Fruit fly (Drosophila melanogaster) whole organism, embryonic: Measurements from ENCODE around the gene fal.

Experiments used
- Ada2b ChIP-seq: fragments of 200-800 bp; sonication (Bioruptor generic); IDR thresholded peaks from 2 replicates; pipeline ENCODE4 v1.3.6; 2022; ENCODE audit warnings: missing biosample characterization, missing genetic modification characterization
- CG10274 ChIP-seq: fragments of 200-800 bp; sonication (Bioruptor generic); optimal IDR thresholded peaks from 3 replicates; lab custom pipeline; 2017; ENCODE audit warnings: missing biosample characterization, mild to moderate bottlenecking, missing genetic modification characterization
- CG11398 ChIP-seq: fragments of 200-800 bp; sonication (Bioruptor generic); optimal IDR thresholded peaks from 2 replicates; lab custom pipeline; 2016; ENCODE audit warnings: missing biosample characterization, missing genetic modification characterization
- CG12104 ChIP-seq: fragments of 200-800 bp; sonication (Bioruptor generic); optimal IDR thresholded peaks from 3 replicates; lab custom pipeline; 2016; ENCODE audit warnings: missing biosample characterization, missing genetic modification characterization
- CG14860 ChIP-seq: fragments of 200-800 bp; sonication (Bioruptor generic); IDR thresholded peaks from 3 replicates; pipeline ENCODE4 v1.3.6; 2022; ENCODE audit warnings: missing biosample characterization, missing genetic modification characterization; ENCODE audit not compliant: partially characterized antibody
- CG15073 ChIP-seq: fragments of 200-800 bp; sonication (Bioruptor generic); optimal IDR thresholded peaks from 2 replicates; lab custom pipeline; 2016; ENCODE audit warnings: missing biosample characterization, missing genetic modification characterization
- CG16815 ChIP-seq: fragments of 200-800 bp; sonication (Bioruptor generic); optimal IDR thresholded peaks from 3 replicates; lab custom pipeline; 2017; ENCODE audit warnings: missing biosample characterization, mild to moderate bottlenecking, missing genetic modification characterization
- CG17186 ChIP-seq: fragments of 200-800 bp; sonication (Bioruptor generic); optimal IDR thresholded peaks from 3 replicates; lab custom pipeline; 2017; ENCODE audit warnings: missing biosample characterization, missing genetic modification reagents, missing genetic modification characterization
- CG17829 ChIP-seq: fragments of 200-800 bp; optimal IDR thresholded peaks from 2 replicates; lab custom pipeline; 2019; ENCODE audit warnings: missing biosample characterization, mild to moderate bottlenecking, missing genetic modification characterization, moderate library complexity
- CG1792 ChIP-seq: fragments of 200-800 bp; sonication (Bioruptor generic); optimal IDR thresholded peaks from 2 replicates; lab custom pipeline; 2016; ENCODE audit warnings: missing biosample characterization, missing genetic modification characterization
- CG18011 ChIP-seq: fragments of 200-800 bp; sonication (Bioruptor generic); optimal IDR thresholded peaks from 2 replicates; lab custom pipeline; 2017; ENCODE audit warnings: missing biosample characterization, missing genetic modification characterization, mild to moderate bottlenecking, moderate library complexity, missing genotype
- CG2120 ChIP-seq: fragments of 200-800 bp; sonication (Bioruptor generic); optimal IDR thresholded peaks from 3 replicates; lab custom pipeline; 2016; ENCODE audit warnings: missing biosample characterization, missing genetic modification characterization
- CG2129 ChIP-seq: fragments of 200-800 bp; sonication (Bioruptor generic); IDR thresholded peaks from 2 replicates; pipeline ENCODE4 v1.3.6; 2022; ENCODE audit warnings: missing biosample characterization, missing genetic modification characterization; ENCODE audit not compliant: partially characterized antibody
- CG32532 ChIP-seq: fragments of 200-800 bp; sonication (Bioruptor generic); IDR thresholded peaks from 2 replicates; pipeline ENCODE4 v1.3.6; 2022; ENCODE audit warnings: missing biosample characterization, missing genetic modification characterization
- CG32772 ChIP-seq: fragments of 200-800 bp; sonication (Bioruptor generic); IDR thresholded peaks from 2 replicates; pipeline ENCODE4 v1.3.6; 2022; ENCODE audit warnings: missing biosample characterization, missing genetic modification characterization
- CG42726 ChIP-seq: fragments of 200-800 bp; sonication (Bioruptor generic); IDR thresholded peaks from 2 replicates; pipeline ENCODE4 v1.3.6; 2022; ENCODE audit warnings: missing biosample characterization, missing genetic modification characterization; ENCODE audit not compliant: partially characterized antibody
- CG4404 ChIP-seq: fragments of 200-800 bp; sonication (Bioruptor generic); IDR thresholded peaks from 2 replicates; pipeline ENCODE4 v1.3.6; 2022; ENCODE audit warnings: missing biosample characterization, missing genetic modification characterization
- CG6854 ChIP-seq: fragments of 200-800 bp; sonication (Bioruptor generic); optimal IDR thresholded peaks from 3 replicates; lab custom pipeline; 2017; ENCODE audit warnings: missing biosample characterization, mild to moderate bottlenecking, missing genetic modification characterization
- CG7357 ChIP-seq: fragments of 200-800 bp; sonication (Bioruptor generic); IDR thresholded peaks from 3 replicates; pipeline ENCODE4 v1.3.6; 2022; ENCODE audit warnings: missing biosample characterization, missing genetic modification characterization
- CG7745 ChIP-seq: fragments of 200-800 bp; sonication (Bioruptor generic); optimal IDR thresholded peaks from 2 replicates; lab custom pipeline; 2018; ENCODE audit warnings: missing biosample characterization, mild to moderate bottlenecking, missing genetic modification characterization, moderate library complexity
- CG8924 ChIP-seq: fragments of 200-800 bp; optimal IDR thresholded peaks from 3 replicates; lab custom pipeline; 2019; ENCODE audit warnings: missing biosample characterization, mild to moderate bottlenecking, missing genetic modification characterization, moderate library complexity
- CG8944 ChIP-seq: fragments of 200-800 bp; sonication (Bioruptor generic); optimal IDR thresholded peaks from 3 replicates; lab custom pipeline; 2016; ENCODE audit warnings: missing biosample characterization, missing genetic modification characterization
- Deaf1 ChIP-seq: fragments of 200-800 bp; optimal IDR thresholded peaks from 3 replicates; lab custom pipeline; 2019; ENCODE audit warnings: missing biosample characterization, mild to moderate bottlenecking, missing genetic modification characterization, moderate library complexity
- Ets97D ChIP-seq: fragments of 200-800 bp; sonication (Bioruptor generic); optimal IDR thresholded peaks from 3 replicates; lab custom pipeline; 2016; ENCODE audit warnings: missing biosample characterization, missing genetic modification characterization
- GATAe ChIP-seq: fragments of 200-800 bp; sonication (Bioruptor generic); conservative IDR thresholded peaks from 2 replicates; pipeline ENCODE4 v1.3.6; 2022; ENCODE audit warnings: missing biosample characterization, missing genetic modification characterization
- HLH54F ChIP-seq: fragments of 200-800 bp; sonication (Bioruptor generic); optimal IDR thresholded peaks from 3 replicates; lab custom pipeline; 2016; ENCODE audit warnings: missing biosample characterization, missing genetic modification characterization
- Lhr ChIP-seq: fragments of 200-800 bp; sonication (Bioruptor generic); optimal IDR thresholded peaks from 3 replicates; lab custom pipeline; 2017; ENCODE audit warnings: mild to moderate bottlenecking, missing biosample characterization, missing genetic modification reagents, missing genetic modification characterization
- Sin3A ChIP-seq: fragments of >200 bp; optimal IDR thresholded peaks from 2 replicates; lab custom pipeline; 2018
- Stat92E ChIP-seq, 3 experiments: fragments of >200 bp in 2 of 3; fragments of 200-800 bp in 1 of 3; sonication (Bioruptor generic) in 1 of 3; optimal IDR thresholded peaks; 2 replicates each; lab custom pipeline; 2017 to 2019; ENCODE audit warnings: missing biosample characterization in 3 of 3, missing genetic modification characterization in 3 of 3, mild to moderate bottlenecking in 1 of 3, moderate library complexity in 1 of 3
- ab ChIP-seq: fragments of 200-800 bp; sonication (Bioruptor generic); optimal IDR thresholded peaks from 2 replicates; lab custom pipeline; 2016; ENCODE audit warnings: missing biosample characterization, missing genetic modification characterization
- amos ChIP-seq: fragments of 200-800 bp; sonication (Bioruptor generic); IDR thresholded peaks from 2 replicates; pipeline ENCODE4 v1.3.6; 2022; ENCODE audit warnings: missing biosample characterization, missing genetic modification characterization; ENCODE audit not compliant: partially characterized antibody
- ap ChIP-seq: fragments of 200-800 bp; sonication (Bioruptor generic); IDR thresholded peaks from 2 replicates; pipeline ENCODE4 v1.3.6; 2022; ENCODE audit warnings: missing biosample characterization, missing genetic modification characterization
- br ChIP-seq: fragments of >200 bp; optimal IDR thresholded peaks from 2 replicates; lab custom pipeline; 2017
- chif ChIP-seq, 2 experiments: fragments of 200-800 bp; sonication (Bioruptor generic); optimal IDR thresholded peaks; 3 replicates each; lab custom pipeline; 2016; ENCODE audit warnings: missing biosample characterization in 2 of 2, missing genetic modification characterization in 2 of 2
- corto ChIP-seq: fragments of 200-800 bp; sonication (Bioruptor generic); optimal IDR thresholded peaks from 2 replicates; lab custom pipeline; 2016; ENCODE audit warnings: missing biosample characterization, mild to moderate bottlenecking, missing genetic modification characterization, moderate library complexity
- dan ChIP-seq: fragments of 200-800 bp; sonication (Bioruptor generic); IDR thresholded peaks from 2 replicates; pipeline ENCODE4 v1.3.6; 2022; ENCODE audit warnings: missing biosample characterization, missing genetic modification characterization
- dpn ChIP-seq, 2 experiments: fragments of 200-800 bp; sonication (Bioruptor generic); optimal IDR thresholded peaks; 3 replicates each; lab custom pipeline; 2016; ENCODE audit warnings: missing biosample characterization in 2 of 2, missing genetic modification characterization in 2 of 2
- eyg ChIP-seq: fragments of 200-800 bp; sonication (Bioruptor generic); optimal IDR thresholded peaks from 3 replicates; lab custom pipeline; 2016; ENCODE audit warnings: missing biosample characterization, missing genetic modification characterization
- gem ChIP-seq: fragments of 200-800 bp; sonication (Bioruptor generic); optimal IDR thresholded peaks from 2 replicates; lab custom pipeline; 2019; ENCODE audit warnings: missing biosample characterization, mild to moderate bottlenecking, missing genetic modification characterization, moderate library complexity
- gfzf ChIP-seq: fragments of 200-800 bp; sonication (Bioruptor generic); optimal IDR thresholded peaks from 2 replicates; lab custom pipeline; 2016; ENCODE audit warnings: missing biosample characterization, mild to moderate bottlenecking, missing genetic modification characterization, moderate library complexity
- gt ChIP-seq: fragments of 200-800 bp; sonication (Bioruptor generic); IDR thresholded peaks from 2 replicates; pipeline ENCODE4 v1.3.6; 2022; ENCODE audit warnings: missing biosample characterization, missing genetic modification characterization
- insv ChIP-seq, 2 experiments: fragments of 200-800 bp; sonication (Bioruptor generic); optimal IDR thresholded peaks; 3 replicates each; lab custom pipeline; 2016 to 2018; ENCODE audit warnings: missing biosample characterization in 2 of 2, missing genetic modification characterization in 2 of 2
- lmd ChIP-seq: fragments of 200-800 bp; sonication (Bioruptor generic); IDR thresholded peaks from 2 replicates; pipeline ENCODE4 v1.3.6; 2022; ENCODE audit warnings: missing biosample characterization, missing genetic modification characterization
- pan ChIP-seq, 4 experiments: fragments of >200 bp in 3 of 4; fragments of 200-800 bp in 1 of 4; sonication (Bioruptor generic) in 1 of 4; optimal IDR thresholded peaks in 3 of 4; IDR thresholded peaks in 1 of 4; 2 replicates each; pipeline versions ENCODE4 v1.3.6 to Lab custom; 2017 to 2022; ENCODE audit warnings: missing biosample characterization in 2 of 4, missing genetic modification characterization in 2 of 4, mixed read lengths in 1 of 4
- peb ChIP-seq: fragments of 200-800 bp; sonication (Bioruptor generic); IDR thresholded peaks from 2 replicates; pipeline ENCODE4 v1.3.6; 2022; ENCODE audit warnings: missing biosample characterization, missing genetic modification characterization
- pum ChIP-seq: fragments of 200-800 bp; sonication (Bioruptor generic); optimal IDR thresholded peaks from 2 replicates; lab custom pipeline; 2016; ENCODE audit warnings: missing biosample characterization, missing genetic modification characterization
- ro ChIP-seq: fragments of 200-800 bp; sonication (Bioruptor generic); IDR thresholded peaks from 2 replicates; pipeline ENCODE4 v1.3.6; 2022; ENCODE audit warnings: missing biosample characterization, missing genetic modification characterization
- sim ChIP-seq: fragments of 200-800 bp; sonication (Bioruptor generic); IDR thresholded peaks from 2 replicates; pipeline ENCODE4 v1.3.6; 2022; ENCODE audit warnings: missing biosample characterization, missing genetic modification characterization
- stwl ChIP-seq: fragments of 200-800 bp; sonication (Bioruptor generic); optimal IDR thresholded peaks from 3 replicates; lab custom pipeline; 2018; ENCODE audit warnings: missing biosample characterization, mild to moderate bottlenecking, missing genetic modification characterization, moderate library complexity
- tap ChIP-seq: fragments of 200-800 bp; optimal IDR thresholded peaks from 3 replicates; lab custom pipeline; 2019; ENCODE audit warnings: missing biosample characterization, mild to moderate bottlenecking, missing genetic modification characterization, moderate library complexity
- yki ChIP-seq: fragments of >200 bp; optimal IDR thresholded peaks from 3 replicates; lab custom pipeline; 2018

fal gene

dm6 chr3L:19264141-19264487 lies 30.2 kb upstream of the fal start, which contains the start of gene Max (continued):
- TF ChIP-seq sim (GFP tag; lab: Robert Waterston, UW) (peak; percentile 51; the same call in 1 of the 2 replicates), CG6854 (GFP tag; lab: Kevin White, UChicago) (peak; percentile 56), lmd (GFP tag; lab: Robert Waterston, UW) (peak; percentile 62), corto (GFP tag; lab: Kevin White, UChicago) (no peak), CG2129 (GFP tag; lab: Robert Waterston, UW) (no peak), Ada2b (GFP tag; lab: Robert Waterston, UW) (peak; percentile 60), peb (GFP tag; lab: Robert Waterston, UW) (peak; percentile 54; the same call in 1 of the 2 replicates), yki (no peak), chif (GFP tag; optimal IDR thresholded peaks at IDR 0.05; lab: Kevin White, UChicago) (peak in 1 of 2 experiments; percentile 5), CG11398 (GFP tag; lab: Kevin White, UChicago) (no peak), pum (GFP tag; lab: Kevin White, UChicago) (no peak), CG14860 (no peak), Deaf1 (peak; percentile 44), gem (tag; lab: Kevin White, UChicago) (peak; percentile 84), CG17829 (tag; lab: Kevin White, UChicago) (peak; percentile 85), dpn (GFP tag; optimal IDR thresholded peaks at IDR 0.05; lab: Kevin White, UChicago) (peak in 1 of 2 experiments; percentile 63), CG8924 (tag; lab: Kevin White, UChicago) (peak; percentile 79), tap (tag; lab: Kevin White, UChicago) (peak; percentile 79), stwl (tag; lab: Kevin White, UChicago) (peak; percentile 77), CG1792 (no peak), CG10274 (GFP tag; lab: Kevin White, UChicago) (no peak), insv (GFP tag; optimal IDR thresholded peaks at IDR 0.05; lab: Kevin White, UChicago) (peak in 1 of 2 experiments; percentile 37), HLH54F (GFP tag; lab: Kevin White, UChicago) (peak; percentile 7), Sin3A (lab: Kevin White, UChicago) (no peak), CG15073 (GFP tag; lab: Kevin White, UChicago) (no peak), CG2120 (GFP tag; lab: Kevin White, UChicago) (peak; percentile 66), Lhr (GFP tag; lab: Kevin White, UChicago) (peak; percentile 22), Stat92E (GFP tag; optimal IDR thresholded peaks at IDR 0.05; lab: Kevin White, UChicago) (no peak), CG18011 (GFP tag; lab: Kevin White, UChicago) (peak; percentile 34), CG16815 (GFP tag; lab: Kevin White, UChicago) (no peak), CG7745 (tag; lab: Kevin White, UChicago) (no peak), ro (no peak), ab (GFP tag; lab: Kevin White, UChicago) (no peak), eyg (GFP tag; lab: Kevin White, UChicago) (no peak), pan (optimal IDR thresholded peaks at IDR 0.05; lab: Kevin White, UChicago) (no peak), pan (GFP tag; optimal IDR thresholded peaks at IDR 0.05 in 1 of 2, IDR thresholded peaks at IDR 0.05 in 1 of 2) (peak in 1 of 2 experiments; percentile 83), Ets97D (GFP tag; lab: Kevin White, UChicago) (no peak), CG17186 (GFP tag; lab: Kevin White, UChicago) (peak; percentile 24), CG12104 (GFP tag; lab: Kevin White, UChicago) (peak; percentile 63), CG7357 (peak; percentile 40; the same call in 1 of the 3 replicates), CG8944 (GFP tag; lab: Kevin White, UChicago) (no peak), dan (GFP tag; lab: Robert Waterston, UW) (no peak), CG32532 (GFP tag; lab: Robert Waterston, UW) (peak; percentile 84), CG42726 (GFP tag; lab: Robert Waterston, UW) (no peak), ap (GFP tag; lab: Robert Waterston, UW) (peak; percentile 48), GATAe (GFP tag; lab: Robert Waterston, UW) (no peak), gt (no peak), CG4404 (GFP tag; lab: Robert Waterston, UW) (no peak; the same call in 1 of the 2 replicates), gfzf (GFP tag; lab: Kevin White, UChicago) (peak; percentile 76), amos (GFP tag; lab: Robert Waterston, UW) (peak; percentile 14; the same call in 1 of the 2 replicates), CG32772 (GFP tag; lab: Robert Waterston, UW) (0 out of 2 replicates have a peak, but pooled peaks have one; percentile 45), br (lab: Kevin White, UChicago) (no peak)
